Worm (Caenorhabditis elegans): ENCODE data around the gene ech-9.

Gene ech-9

ce11 chrIV:10262882-10263281 is 27.8 kb upstream of the ech-9 start:
- 0 out of 2 replicates have a peak, but pooled peaks have one; percentile 5 for TF ChIP-seq tab-1 (GFP tag; IDR thresholded peaks at IDR 0.05)
- 0 out of 2 replicates have a peak, but pooled peaks have one; percentile 25 for TF ChIP-seq klf-2 (GFP tag; conservative IDR thresholded peaks at IDR 0.05)

- TF ChIP-seq klf-2 (GFP tag; conservative IDR thresholded peaks at IDR 0.05) (no peak), ref-1 (GFP tag; conservative IDR thresholded peaks at IDR 0.05) (no peak), ztf-29 (GFP tag; IDR thresholded peaks at IDR 0.05) (no peak), cog-1 (tag; optimal IDR thresholded peaks at IDR 0.05) (no peak), ztf-23 (GFP tag; IDR thresholded peaks at IDR 0.05) (no peak), flt-1 (GFP tag; IDR thresholded peaks at IDR 0.05) (no peak), med-1 (GFP tag; optimal IDR thresholded peaks at IDR 0.05; ENCODE audit: insufficient read depth) (no peak), T22C8.4 (GFP tag; IDR thresholded peaks at IDR 0.05) (no peak), tab-1 (GFP tag; IDR thresholded peaks at IDR 0.05) (no peak)
Observed at ce11 chrIV:10261061-10261460, 25.9 kb upstream of the ech-9 start.

- TF ChIP-seq ztf-23 (GFP tag; IDR thresholded peaks at IDR 0.05), result no peak
- TF ChIP-seq med-1 (GFP tag; optimal IDR thresholded peaks at IDR 0.05; ENCODE audit: insufficient read depth), result no peak
- TF ChIP-seq klf-2 (GFP tag; conservative IDR thresholded peaks at IDR 0.05), result no peak
- TF ChIP-seq T22C8.4 (GFP tag; IDR thresholded peaks at IDR 0.05), result no peak
- no peak for TF ChIP-seq tab-1 (GFP tag; IDR thresholded peaks at IDR 0.05)
Observed at ce11 chrIV:10259557-10259956, 24.4 kb upstream of the ech-9 start, which contains the start of gene F01G10.9. F01G10.9 (minus strand) TSS chrIV:10259657.

- TF ChIP-seq tab-1 (GFP tag; IDR thresholded peaks at IDR 0.05) (no peak), klf-2 (GFP tag; conservative IDR thresholded peaks at IDR 0.05) (no peak), cog-1 (tag; optimal IDR thresholded peaks at IDR 0.05) (no peak)
Observed at ce11 chrIV:10252886-10253639, 17.9 kb upstream of the ech-9 start.

ce11 chrIV:10252350-10252792 is 17.2 kb upstream of the ech-9 start:
- no peak for TF ChIP-seq ztf-23 (GFP tag; IDR thresholded peaks at IDR 0.05)
- peak; percentile 36 for TF ChIP-seq cog-1 (tag; optimal IDR thresholded peaks at IDR 0.05)
- no peak for TF ChIP-seq ztf-29 (GFP tag; IDR thresholded peaks at IDR 0.05)

ce11 chrIV:10251764-10252163 is 16.6 kb upstream of the ech-9 start:
- TF ChIP-seq T22C8.4 (GFP tag; IDR thresholded peaks at IDR 0.05) (peak; percentile 19; the same call in 1 of the 2 replicates), tab-1 (GFP tag; IDR thresholded peaks at IDR 0.05) (no peak)

ce11 chrIV:10251261-10251660 is 16.1 kb upstream of the ech-9 start:
- TF ChIP-seq ztf-23 (GFP tag; IDR thresholded peaks at IDR 0.05) (no peak), ref-1 (GFP tag; conservative IDR thresholded peaks at IDR 0.05) (no peak), T22C8.4 (GFP tag; IDR thresholded peaks at IDR 0.05) (no peak), cog-1 (tag; optimal IDR thresholded peaks at IDR 0.05) (no peak)

- TF ChIP-seq flt-1 (GFP tag; IDR thresholded peaks at IDR 0.05) (no peak), tab-1 (GFP tag; IDR thresholded peaks at IDR 0.05) (no peak), cog-1 (tag; optimal IDR thresholded peaks at IDR 0.05) (no peak), T22C8.4 (GFP tag; IDR thresholded peaks at IDR 0.05) (no peak), klf-2 (GFP tag; conservative IDR thresholded peaks at IDR 0.05) (no peak), ztf-23 (GFP tag; IDR thresholded peaks at IDR 0.05) (no peak), ref-1 (GFP tag; conservative IDR thresholded peaks at IDR 0.05) (no peak), ztf-29 (GFP tag; IDR thresholded peaks at IDR 0.05) (no peak), med-1 (GFP tag; optimal IDR thresholded peaks at IDR 0.05; ENCODE audit: insufficient read depth) (no peak)
Observed at ce11 chrIV:10250577-10251075, 15.5 kb upstream of the ech-9 start, which contains the start of gene daf-14. daf-14 (plus strand) TSS chrIV:10250627.

ce11 chrIV:10245666-10246210 is 10.6 kb upstream of the ech-9 start, which contains the start of gene F01G10.10:
F01G10.10 (plus strand) TSS chrIV:10246160.
- TF ChIP-seq tab-1 (GFP tag; IDR thresholded peaks at IDR 0.05) (no peak), med-1 (GFP tag; optimal IDR thresholded peaks at IDR 0.05; ENCODE audit: insufficient read depth) (no peak), flt-1 (GFP tag; IDR thresholded peaks at IDR 0.05) (no peak), ztf-23 (GFP tag; IDR thresholded peaks at IDR 0.05) (no peak), cog-1 (tag; optimal IDR thresholded peaks at IDR 0.05) (no peak), ztf-29 (GFP tag; IDR thresholded peaks at IDR 0.05) (no peak), klf-2 (GFP tag; conservative IDR thresholded peaks at IDR 0.05) (no peak), ref-1 (GFP tag; conservative IDR thresholded peaks at IDR 0.05) (no peak), T22C8.4 (GFP tag; IDR thresholded peaks at IDR 0.05) (no peak)

ce11 chrIV:10243276-10243675 is 8.1 kb upstream of the ech-9 start, which contains the start of gene tkt-1:
tkt-1 (plus strand) TSS chrIV:10243612.
- TF ChIP-seq med-1 (GFP tag; optimal IDR thresholded peaks at IDR 0.05; ENCODE audit: insufficient read depth) (no peak), cog-1 (tag; optimal IDR thresholded peaks at IDR 0.05) (no peak), klf-2 (GFP tag; conservative IDR thresholded peaks at IDR 0.05) (no peak), ztf-29 (GFP tag; IDR thresholded peaks at IDR 0.05) (no peak), ztf-23 (GFP tag; IDR thresholded peaks at IDR 0.05) (no peak), flt-1 (GFP tag; IDR thresholded peaks at IDR 0.05) (no peak), tab-1 (GFP tag; IDR thresholded peaks at IDR 0.05) (no peak), ref-1 (GFP tag; conservative IDR thresholded peaks at IDR 0.05) (no peak), T22C8.4 (GFP tag; IDR thresholded peaks at IDR 0.05) (no peak)
